Worm (Caenorhabditis elegans) whole organism, L4 larva: ENCODE data around the gene B0361.3.

Source experiments
- F10B5.3 ChIP-seq: sonication (generic microtip); optimal IDR thresholded peaks from 2 replicates; lab custom pipeline; 2016; ENCODE audit warnings: mild to moderate bottlenecking, missing genetic modification characterization, missing compliant biosample characterization
- R02D3.7 ChIP-seq: fragments of 150-350 bp; sonication (generic microtip); optimal IDR thresholded peaks from 3 replicates; lab custom pipeline; 2014; ENCODE audit warnings: missing biosample characterization, missing genetic modification characterization
- ceh-62 ChIP-seq: sonication (generic microtip); optimal IDR thresholded peaks from 2 replicates; lab custom pipeline; 2017; ENCODE audit warnings: missing biosample characterization, missing genetic modification characterization
- ceh-82 ChIP-seq: sonication (generic microtip); optimal IDR thresholded peaks from 2 replicates; lab custom pipeline; 2017; ENCODE audit warnings: missing biosample characterization, missing genetic modification characterization
- cey-2 ChIP-seq: sonication (generic microtip); optimal IDR thresholded peaks from 3 replicates; lab custom pipeline; 2017; ENCODE audit warnings: missing genetic modification characterization, mild to moderate bottlenecking, missing compliant biosample characterization, antibody characterized with exemption, borderline replicate concordance; ENCODE audit not compliant: insufficient read depth
- dve-1 ChIP-seq: sonication (generic microtip); optimal IDR thresholded peaks from 2 replicates; lab custom pipeline; 2017; ENCODE audit warnings: antibody characterized with exemption, mild to moderate bottlenecking, missing genetic modification characterization, missing compliant biosample characterization; ENCODE audit not compliant: insufficient read depth
- egl-27 ChIP-seq: sonication (generic microtip); optimal IDR thresholded peaks from 3 replicates; lab custom pipeline; 2017; ENCODE audit warnings: missing biosample characterization, missing genetic modification reagents, missing genetic modification characterization
- fos-1 ChIP-seq: fragments of 150-350 bp; optimal IDR thresholded peaks from 2 replicates; lab custom pipeline; 2014; ENCODE audit warnings: missing biosample characterization, missing genetic modification characterization
- nhr-25 ChIP-seq: sonication (generic microtip); optimal IDR thresholded peaks from 2 replicates; lab custom pipeline; 2017; ENCODE audit warnings: missing genetic modification characterization, mild to moderate bottlenecking, missing compliant biosample characterization, antibody characterized with exemption, moderate library complexity, borderline replicate concordance; ENCODE audit not compliant: insufficient read depth
- set-16 ChIP-seq: fragments of 200-800 bp; sonication (Bioruptor generic); IDR thresholded peaks from 2 replicates; pipeline ENCODE4 v1.3.6; 2022; ENCODE audit warnings: missing genetic modification reagents, missing genetic modification characterization, missing compliant biosample characterization
- snpc-1.2 ChIP-seq: fragments of 200-800 bp; sonication (Bioruptor generic); IDR thresholded peaks from 2 replicates; pipeline ENCODE4 v1.3.6; 2022; ENCODE audit warnings: missing genetic modification reagents, missing genetic modification characterization, missing compliant biosample characterization
- unc-130 ChIP-seq: sonication (generic microtip); optimal IDR thresholded peaks from 2 replicates; lab custom pipeline; 2016; ENCODE audit warnings: missing genetic modification reagents, missing genetic modification characterization, missing compliant biosample characterization
- unc-39 ChIP-seq: sonication (generic microtip); optimal IDR thresholded peaks from 2 replicates; lab custom pipeline; 2017; ENCODE audit warnings: missing biosample characterization, missing genetic modification characterization
- vab-7 ChIP-seq: fragments of 200-800 bp; sonication (Bioruptor generic); IDR thresholded peaks from 2 replicates; pipeline ENCODE4 v1.3.6; 2022; ENCODE audit warnings: missing genetic modification reagents, missing genetic modification characterization, missing compliant biosample characterization

ce11 chrIII:7323331-7323730 is 42.1 kb downstream of the B0361.3 start:
- TF ChIP-seq ceh-62 (tag; lab: Kevin White, UChicago) (no peak), cey-2 (tag; lab: Kevin White, UChicago) (no peak), ceh-82 (no peak), nhr-25 (no peak), egl-27 (tag; lab: Kevin White, UChicago) (no peak), F10B5.3 (tag; lab: Kevin White, UChicago) (no peak), dve-1 (no peak), fos-1 (tag; lab: Kevin White, UChicago) (no peak), snpc-1.2 (no peak), R02D3.7 (tag; lab: Kevin White, UChicago) (no peak), unc-39 (tag; lab: Kevin White, UChicago) (no peak), unc-130 (GFP tag; lab: Kevin White, UChicago) (no peak), set-16 (GFP tag; lab: Robert Waterston, UW) (no peak), vab-7 (no peak)
